Worm (Caenorhabditis elegans) whole organism, late embryonic: Measurements from ENCODE around the gene C14B1.2.

Experiments
- C08G9.2 ChIP-seq: sonication (generic microtip); optimal IDR thresholded peaks from 2 replicates; lab custom pipeline; 2016; ENCODE audit warnings: mild to moderate bottlenecking, missing genetic modification characterization, moderate library complexity, missing compliant biosample characterization
- ama-1 ChIP-seq: fragments of 150-350 bp; optimal IDR thresholded peaks from 2 replicates; lab custom pipeline; 2014
- ceh-14 ChIP-seq: sonication (generic microtip); optimal IDR thresholded peaks from 2 replicates; lab custom pipeline; 2016; ENCODE audit warnings: missing genotype, missing genetic modification characterization, missing compliant biosample characterization
- ceh-18 ChIP-seq: sonication (generic microtip); optimal IDR thresholded peaks from 2 replicates; lab custom pipeline; 2016; ENCODE audit warnings: missing genetic modification characterization, missing compliant biosample characterization
- ceh-19 ChIP-seq: fragments of 200-800 bp; sonication (Bioruptor generic); optimal IDR thresholded peaks from 2 replicates; lab custom pipeline; 2018; ENCODE audit warnings: mild to moderate bottlenecking, missing genetic modification characterization, missing compliant biosample characterization
- ceh-22 ChIP-seq: sonication (generic microtip); optimal IDR thresholded peaks from 2 replicates; lab custom pipeline; 2017; ENCODE audit warnings: missing biosample characterization, missing genetic modification characterization
- ceh-30 ChIP-seq: fragments of 150-350 bp; optimal IDR thresholded peaks from 2 replicates; lab custom pipeline; 2014; ENCODE audit warnings: missing biosample characterization, missing genetic modification characterization
- ceh-31 ChIP-seq: sonication (generic microtip); optimal IDR thresholded peaks from 2 replicates; lab custom pipeline; 2016; ENCODE audit warnings: missing genetic modification characterization, missing compliant biosample characterization
- ceh-45 ChIP-seq: fragments of 200-800 bp; sonication (Bioruptor generic); IDR thresholded peaks from 2 replicates; pipeline ENCODE4 v1.3.6; 2022; ENCODE audit warnings: missing genetic modification reagents, missing genetic modification characterization, missing compliant biosample characterization
- ceh-9 ChIP-seq: sonication (generic microtip); optimal IDR thresholded peaks from 2 replicates; lab custom pipeline; 2016; ENCODE audit warnings: mild to moderate bottlenecking, missing genetic modification characterization, inconsistent platforms, missing compliant biosample characterization
- elt-4 ChIP-seq: sonication (generic microtip); optimal IDR thresholded peaks from 2 replicates; lab custom pipeline; 2016; ENCODE audit warnings: missing genetic modification characterization, missing compliant biosample characterization
- ets-4 ChIP-seq: sonication (generic microtip); optimal IDR thresholded peaks from 2 replicates; lab custom pipeline; 2016; ENCODE audit warnings: missing genetic modification characterization, missing compliant biosample characterization
- fax-1 ChIP-seq: sonication (generic microtip); optimal IDR thresholded peaks from 2 replicates; lab custom pipeline; 2016; ENCODE audit warnings: missing genotype, missing genetic modification characterization, missing compliant biosample characterization
- fkh-10 ChIP-seq: fragments of 150-350 bp; optimal IDR thresholded peaks from 2 replicates; lab custom pipeline; 2014; ENCODE audit warnings: missing biosample characterization, missing genetic modification reagents, missing genetic modification characterization
- fkh-6 ChIP-seq: sonication (generic microtip); optimal IDR thresholded peaks from 2 replicates; lab custom pipeline; 2016; ENCODE audit warnings: missing genetic modification characterization, missing compliant biosample characterization
- gmeb-2 ChIP-seq: sonication (generic microtip); optimal IDR thresholded peaks from 2 replicates; lab custom pipeline; 2016; ENCODE audit warnings: missing genetic modification characterization, inconsistent platforms, missing compliant biosample characterization
- hlh-13 ChIP-seq: fragments of 200-800 bp; sonication (Bioruptor generic); optimal IDR thresholded peaks from 2 replicates; lab custom pipeline; 2018; ENCODE audit warnings: mild to moderate bottlenecking, missing genetic modification characterization, missing compliant biosample characterization
- hlh-30 ChIP-seq: sonication (generic microtip); optimal IDR thresholded peaks from 2 replicates; lab custom pipeline; 2017; ENCODE audit warnings: antibody characterized with exemption, missing genetic modification characterization, missing compliant biosample characterization; ENCODE audit not compliant: insufficient read depth
- hlh-6 ChIP-seq: sonication (generic microtip); optimal IDR thresholded peaks from 2 replicates; lab custom pipeline; 2016; ENCODE audit warnings: missing genotype, missing genetic modification characterization, missing compliant biosample characterization
- hlh-8 ChIP-seq: sonication (generic microtip); optimal IDR thresholded peaks from 2 replicates; lab custom pipeline; 2016; ENCODE audit warnings: missing genotype, missing genetic modification characterization, missing compliant biosample characterization
- lim-6 ChIP-seq: sonication (generic microtip); optimal IDR thresholded peaks from 2 replicates; lab custom pipeline; 2016; ENCODE audit warnings: missing genetic modification characterization, missing compliant biosample characterization
- nhr-232 ChIP-seq: sonication (generic microtip); optimal IDR thresholded peaks from 2 replicates; lab custom pipeline; 2016; ENCODE audit warnings: missing genetic modification characterization, missing compliant biosample characterization
- odd-2 ChIP-seq: sonication (generic microtip); optimal IDR thresholded peaks from 2 replicates; lab custom pipeline; 2017; ENCODE audit warnings: antibody characterized with exemption, mild to moderate bottlenecking, missing genetic modification characterization, missing compliant biosample characterization
- pag-3 ChIP-seq: sonication (generic microtip); optimal IDR thresholded peaks from 2 replicates; lab custom pipeline; 2016; ENCODE audit warnings: missing compliant biosample characterization, missing genetic modification characterization, borderline replicate concordance
- pat-9 ChIP-seq: fragments of 200-800 bp; sonication (Bioruptor generic); optimal IDR thresholded peaks from 2 replicates; lab custom pipeline; 2018; ENCODE audit warnings: mild to moderate bottlenecking, missing genetic modification characterization, moderate library complexity, missing compliant biosample characterization
- pax-1 ChIP-seq: fragments of 150-350 bp; optimal IDR thresholded peaks from 2 replicates; lab custom pipeline; 2014; ENCODE audit warnings: missing biosample characterization, missing genetic modification characterization
- pha-4 ChIP-seq: fragments of 150-350 bp; optimal IDR thresholded peaks from 2 replicates; lab custom pipeline; 2018; ENCODE audit warnings: missing biosample characterization, missing genetic modification reagents, missing genetic modification characterization
- pros-1 ChIP-seq: fragments of 150-350 bp; optimal IDR thresholded peaks from 2 replicates; lab custom pipeline; 2014; ENCODE audit warnings: missing biosample characterization, missing genetic modification reagents, missing genetic modification characterization
- ref-2 ChIP-seq: sonication (generic microtip); optimal IDR thresholded peaks from 2 replicates; lab custom pipeline; 2016; ENCODE audit warnings: missing genetic modification characterization, missing compliant biosample characterization
- sdc-2 ChIP-seq: sonication (generic microtip); optimal IDR thresholded peaks from 2 replicates; lab custom pipeline; 2016; ENCODE audit warnings: missing genotype, missing genetic modification characterization, missing compliant biosample characterization
- sox-2 ChIP-seq: fragments of 200-800 bp; sonication (Bioruptor generic); IDR thresholded peaks from 2 replicates; pipeline ENCODE4 v1.3.6; 2022; ENCODE audit warnings: missing genetic modification reagents, missing genetic modification characterization, missing compliant biosample characterization
- unc-3 ChIP-seq, 2 experiments: fragments of 200-800 bp in 1 of 2; sonication (Bioruptor generic) in 1 of 2; sonication (generic microtip) in 1 of 2; conservative IDR thresholded peaks in 1 of 2; optimal IDR thresholded peaks in 1 of 2; 2 replicates each; pipeline versions ENCODE4 v1.3.6 to Lab custom; 2016 to 2022; ENCODE audit warnings: missing compliant biosample characterization in 2 of 2, missing genetic modification characterization in 2 of 2, missing genetic modification reagents in 1 of 2
- unc-42 ChIP-seq: sonication (generic microtip); optimal IDR thresholded peaks from 2 replicates; lab custom pipeline; 2016; ENCODE audit warnings: missing genotype, missing genetic modification characterization, missing compliant biosample characterization
- ztf-16 ChIP-seq: sonication (generic microtip); optimal IDR thresholded peaks from 2 replicates; lab custom pipeline; 2017; ENCODE audit warnings: missing genetic modification characterization, missing compliant biosample characterization

Gene C14B1.2

DNA sequence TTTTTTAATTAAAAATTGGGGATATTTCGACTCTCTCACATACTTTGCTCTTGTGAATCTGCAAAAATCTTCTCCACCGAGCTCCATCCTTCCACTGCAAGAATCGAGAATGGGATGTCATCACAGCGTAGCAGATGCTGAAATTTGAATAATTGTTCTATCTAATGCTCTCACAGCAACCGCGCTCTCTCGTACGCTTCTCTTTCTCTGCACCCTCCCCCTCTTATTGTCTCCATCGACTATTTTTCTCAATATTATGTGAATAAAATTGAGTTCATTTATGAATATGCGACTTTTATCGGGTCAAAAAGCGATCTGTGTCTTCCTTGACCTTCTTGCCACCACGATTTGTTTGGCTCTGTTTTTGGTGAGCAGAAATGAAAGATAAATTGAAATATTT lies 31.9 kb downstream of the C14B1.2 start, which contains the start of gene F34D10.3:
F34D10.3 (plus strand) TSS at position 249 of the 400 bp plus-strand sequence.
- TF ChIP-seq unc-42 (tag; lab: Kevin White, UChicago) (peak; percentile 1), gmeb-2 (tag; lab: Kevin White, UChicago) (no peak)
- TF ChIP-seq, all 69 proteins: peak for 1

DNA sequence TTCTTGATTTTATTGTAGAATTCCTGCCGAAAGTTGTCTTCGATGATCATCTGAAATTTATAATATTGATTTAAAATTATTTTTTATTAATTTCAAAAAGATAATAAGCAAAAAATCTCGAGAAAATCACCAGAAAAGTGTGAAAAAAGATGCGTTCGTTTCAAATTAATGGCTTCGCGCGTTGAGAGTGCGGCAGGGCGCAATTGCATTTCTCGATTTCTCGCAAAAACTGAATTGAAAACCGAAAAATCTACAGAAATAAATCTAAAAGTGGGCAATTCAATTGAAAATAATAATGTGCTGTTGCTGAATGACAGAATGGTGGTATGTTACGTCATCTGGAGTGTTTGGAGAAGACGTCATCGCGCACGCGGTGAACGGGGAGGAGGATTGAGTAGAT lies 32.9 kb downstream of the C14B1.2 start, which contains the start of gene evl-18:
evl-18 (minus strand) TSS at position 50 of the 400 bp plus-strand sequence.
- TF ChIP-seq odd-2 (tag; lab: Kevin White, UChicago) (no peak), ceh-30 (no peak), ama-1 (no peak), lim-6 (tag; lab: Kevin White, UChicago) (no peak), ceh-22 (no peak), pha-4 (no peak)

DNA sequence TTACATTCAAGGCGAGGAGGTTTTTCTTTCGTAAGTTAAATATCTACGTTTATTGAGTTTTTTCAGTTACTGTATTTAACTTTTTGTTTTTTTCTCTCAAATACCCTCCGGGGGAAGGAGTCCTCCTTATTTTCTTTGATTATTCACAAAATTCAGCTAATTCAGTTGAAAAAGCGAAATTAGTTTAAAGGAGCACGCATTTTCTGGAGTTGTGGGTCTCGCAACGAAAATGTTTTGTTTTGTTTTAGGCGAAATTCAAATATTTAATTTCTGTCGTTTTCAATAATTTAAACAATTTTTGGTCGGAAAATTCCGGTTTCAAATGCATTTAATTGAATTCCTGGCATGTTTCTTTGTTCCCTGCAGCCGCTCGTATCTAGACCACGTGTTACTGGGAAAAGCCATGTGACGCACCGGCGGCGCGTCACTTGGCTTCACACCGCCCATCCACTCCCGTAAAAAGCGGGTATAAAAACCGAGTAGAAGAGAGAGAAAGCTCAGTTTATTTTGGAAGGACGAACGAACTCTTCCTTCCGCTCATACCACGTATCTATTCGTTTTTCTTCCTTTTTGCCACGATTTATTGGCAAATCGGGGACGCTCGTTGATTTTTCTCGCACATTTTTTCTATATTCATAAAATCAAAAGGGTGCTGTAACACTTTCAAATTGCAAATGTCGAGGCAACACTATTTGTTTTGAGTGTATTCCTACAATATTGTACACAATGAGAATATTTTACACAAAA lies 33.6 kb downstream of the C14B1.2 start:
- TF ChIP-seq C08G9.2 (tag; lab: Kevin White, UChicago) (no peak), nhr-232 (tag; lab: Kevin White, UChicago) (no peak), ceh-22 (no peak), ceh-31 (tag; lab: Kevin White, UChicago) (peak; percentile 6), hlh-30 (tag; lab: Kevin White, UChicago) (peak; percentile 69), elt-4 (no peak), ceh-18 (tag; lab: Kevin White, UChicago) (no peak), hlh-13 (GFP tag; lab: Kevin White, UChicago) (no peak), fkh-6 (tag; lab: Kevin White, UChicago) (no peak), pag-3 (no peak)

DNA sequence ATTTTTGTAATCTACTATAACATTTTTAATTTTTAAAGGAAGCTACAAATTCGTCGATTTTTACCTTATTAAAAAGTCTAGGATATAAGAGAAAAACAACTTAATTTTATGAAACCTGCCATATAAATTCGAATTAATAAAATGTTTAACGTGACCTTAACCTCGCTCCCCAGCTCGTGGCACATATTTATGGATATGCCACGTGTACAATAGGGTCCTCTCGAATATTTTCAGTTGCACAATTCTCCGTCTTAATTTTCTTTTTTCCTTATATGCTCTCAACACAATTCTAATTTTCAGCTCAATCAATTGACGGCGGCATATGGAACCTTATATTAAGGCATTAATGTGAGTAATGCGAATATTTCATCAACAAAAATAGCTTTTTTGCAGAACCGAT lies 34.2 kb downstream of the C14B1.2 start, which contains the start of gene F34D10.4:
F34D10.4 (plus strand) TSS at position 301 of the 400 bp plus-strand sequence.
- TF ChIP-seq ztf-16 (tag; lab: Kevin White, UChicago): no peak
- TF ChIP-seq ceh-14 (tag; lab: Kevin White, UChicago): no peak
- TF ChIP-seq ceh-9 (tag; lab: Kevin White, UChicago): no peak
- TF ChIP-seq pros-1 (tag; lab: Kevin White, UChicago): no peak
- no peak for TF ChIP-seq pag-3
- TF ChIP-seq sox-2 (GFP tag; lab: Robert Waterston, UW): no peak

DNA sequence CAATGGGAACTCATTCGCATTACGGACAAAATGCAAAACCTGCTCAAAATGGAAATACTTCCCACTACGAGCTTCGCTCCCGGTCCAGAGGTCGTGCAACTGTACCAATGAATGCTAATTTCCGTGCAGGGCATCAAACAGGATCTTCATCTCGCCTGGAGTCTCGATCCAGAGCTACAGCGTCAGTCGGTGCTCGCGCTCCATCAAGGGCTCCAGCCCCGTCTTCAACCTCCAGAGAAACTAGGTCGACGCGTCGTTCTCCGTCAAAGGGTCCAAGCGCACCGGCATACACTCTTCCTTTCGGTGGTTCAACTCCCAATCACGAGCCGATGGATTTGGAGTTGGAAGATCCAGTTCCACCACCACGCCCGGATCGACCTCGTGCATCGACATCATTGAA lies 35.7 kb downstream of the C14B1.2 start:
- TF ChIP-seq unc-3 (GFP tag; conservative IDR thresholded peaks at IDR 0.05; lab: Robert Waterston, UW): no peak
- no peak for TF ChIP-seq unc-3 (tag; optimal IDR thresholded peaks at IDR 0.05; lab: Kevin White, UChicago)
- TF ChIP-seq C08G9.2 (tag; lab: Kevin White, UChicago): no peak
- no peak for TF ChIP-seq fax-1 (tag; lab: Kevin White, UChicago)
- TF ChIP-seq pag-3: no peak
- TF ChIP-seq odd-2 (tag; lab: Kevin White, UChicago): no peak
- no peak for TF ChIP-seq hlh-6 (tag; lab: Kevin White, UChicago)
- TF ChIP-seq, all 69 proteins: peak for 0

DNA sequence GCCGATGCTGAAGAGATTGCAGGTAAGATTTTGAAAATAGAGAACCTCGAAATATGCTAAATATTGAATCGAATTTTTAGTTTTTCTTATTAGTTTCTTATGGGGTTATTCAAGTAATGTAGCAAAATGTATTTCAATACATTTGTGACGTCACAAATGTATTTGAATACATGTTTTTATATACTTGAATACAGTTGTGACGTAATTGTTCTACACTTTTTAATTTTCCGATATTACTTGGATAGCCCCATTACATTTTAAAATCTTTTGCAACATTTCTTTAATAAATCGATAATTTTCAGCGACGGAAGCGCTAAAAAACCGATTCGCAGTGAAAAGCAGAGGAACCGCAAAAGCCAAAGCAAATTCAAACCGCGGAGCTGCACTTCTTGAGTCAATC lies 36.3 kb downstream of the C14B1.2 start:
- TF ChIP-seq ets-4 (no peak), ama-1 (no peak), pros-1 (tag; lab: Kevin White, UChicago) (no peak), ref-2 (tag; lab: Kevin White, UChicago) (no peak)

DNA sequence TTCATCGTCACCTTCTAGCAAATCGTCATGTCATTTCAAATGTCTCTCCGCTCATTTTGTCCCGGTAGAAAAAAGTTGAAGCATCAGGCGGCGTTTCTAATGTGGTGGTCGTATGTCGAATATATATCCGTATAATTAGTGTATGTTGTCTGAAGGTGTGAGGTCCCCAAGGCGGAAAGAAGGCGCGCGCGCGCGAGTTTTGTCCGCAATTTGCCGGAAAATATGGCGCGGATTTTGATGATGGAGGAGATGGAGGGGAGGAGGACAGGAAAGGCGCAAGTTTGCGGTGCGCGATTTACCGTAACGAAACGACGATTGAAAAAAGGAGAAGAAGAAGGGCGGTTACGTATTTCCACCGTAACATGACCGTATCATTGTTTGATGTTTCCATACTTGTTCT lies 40.0 kb downstream of the C14B1.2 start:
- TF ChIP-seq ceh-19 (GFP tag; lab: Kevin White, UChicago): no peak
- TF ChIP-seq pax-1 (tag; lab: Kevin White, UChicago): no peak
- TF ChIP-seq fkh-10: no peak
- no peak for TF ChIP-seq pat-9 (tag; lab: Kevin White, UChicago)
- TF ChIP-seq ceh-30: no peak
- TF ChIP-seq ceh-45 (GFP tag; lab: Robert Waterston, UW): no peak
- no peak for TF ChIP-seq hlh-8 (tag; lab: Kevin White, UChicago)
- no peak for TF ChIP-seq ceh-18 (tag; lab: Kevin White, UChicago)
- TF ChIP-seq hlh-6 (tag; lab: Kevin White, UChicago): no peak
- TF ChIP-seq sdc-2: no peak
- TF ChIP-seq nhr-232 (tag; lab: Kevin White, UChicago): no peak
